Worm (Caenorhabditis elegans) whole organism, young adult: ENCODE results near the gene Y39B6A.1.

Experiments
- B0019.2 ChIP-seq: fragments of 200-800 bp; sonication (Bioruptor generic); conservative IDR thresholded peaks from 2 replicates; pipeline ENCODE4 v1.3.6; 2022; ENCODE audit warnings: missing genetic modification reagents, missing genetic modification characterization, missing compliant biosample characterization
- F22D6.2 ChIP-seq: sonication (generic microtip); optimal IDR thresholded peaks from 2 replicates; lab custom pipeline; 2016; ENCODE audit warnings: mild to moderate bottlenecking, missing genetic modification characterization, missing compliant biosample characterization
- F23B12.7 ChIP-seq: sonication (generic microtip); optimal IDR thresholded peaks from 2 replicates; lab custom pipeline; 2017; ENCODE audit warnings: missing genetic modification characterization, mild to moderate bottlenecking, missing compliant biosample characterization, antibody characterized with exemption, moderate library complexity; ENCODE audit not compliant: insufficient read depth
- F33H1.4 ChIP-seq: fragments of 200-800 bp; sonication (Bioruptor generic); IDR thresholded peaks from 2 replicates; pipeline ENCODE4 v1.3.6; 2022; ENCODE audit warnings: missing genetic modification reagents, missing genetic modification characterization, missing compliant biosample characterization
- F57A8.1 ChIP-seq: fragments of 200-800 bp; sonication (Bioruptor generic); optimal IDR thresholded peaks from 2 replicates; lab custom pipeline; 2018; ENCODE audit warnings: mild to moderate bottlenecking, missing genetic modification characterization, moderate library complexity, missing compliant biosample characterization
- F57C9.4 ChIP-seq: sonication (generic microtip); optimal IDR thresholded peaks from 2 replicates; lab custom pipeline; 2017; ENCODE audit warnings: mild to moderate bottlenecking, missing genetic modification characterization, missing compliant biosample characterization
- K11D2.4 ChIP-seq: fragments of 200-800 bp; sonication (Bioruptor generic); IDR thresholded peaks from 2 replicates; pipeline ENCODE4 v1.3.6; 2022; ENCODE audit warnings: missing genetic modification reagents, missing genetic modification characterization, missing compliant biosample characterization
- T07F8.4 ChIP-seq: sonication (generic microtip); optimal IDR thresholded peaks from 2 replicates; lab custom pipeline; 2016; ENCODE audit warnings: mild to moderate bottlenecking, missing genetic modification characterization, moderate library complexity, missing compliant biosample characterization
- T26A5.8 ChIP-seq: sonication (generic microtip); optimal IDR thresholded peaks from 2 replicates; lab custom pipeline; 2016; ENCODE audit warnings: missing genetic modification characterization, missing compliant biosample characterization
- Y95B8A.8 ChIP-seq: fragments of 200-800 bp; sonication (Bioruptor generic); IDR thresholded peaks from 2 replicates; pipeline ENCODE4 v1.3.6; 2022; ENCODE audit warnings: missing genetic modification reagents, missing genetic modification characterization, missing compliant biosample characterization
- akir-1 ChIP-seq: fragments of 200-800 bp; sonication (Bioruptor generic); optimal IDR thresholded peaks from 2 replicates; lab custom pipeline; 2018; ENCODE audit warnings: mild to moderate bottlenecking, missing genetic modification characterization, moderate library complexity, missing compliant biosample characterization
- aptf-3 ChIP-seq: fragments of 200-800 bp; sonication (Bioruptor generic); IDR thresholded peaks from 2 replicates; pipeline ENCODE4 v1.3.6; 2022; ENCODE audit warnings: missing genetic modification characterization, missing compliant biosample characterization
- atf-7 ChIP-seq: sonication (generic microtip); optimal IDR thresholded peaks from 2 replicates; lab custom pipeline; 2017; ENCODE audit warnings: mild to moderate bottlenecking, missing genetic modification characterization, missing compliant biosample characterization
- attf-3 ChIP-seq: fragments of 200-800 bp; sonication (Bioruptor generic); conservative IDR thresholded peaks from 2 replicates; pipeline ENCODE4 v1.3.6; 2022; ENCODE audit warnings: missing genetic modification reagents, missing genetic modification characterization, missing compliant biosample characterization
- attf-6 ChIP-seq: fragments of 200-800 bp; sonication (Bioruptor generic); IDR thresholded peaks from 2 replicates; pipeline ENCODE4 v1.3.6; 2022; ENCODE audit warnings: missing genetic modification reagents, missing genetic modification characterization, missing compliant biosample characterization
- ceh-27 ChIP-seq: fragments of 200-800 bp; sonication (Bioruptor generic); optimal IDR thresholded peaks from 2 replicates; lab custom pipeline; 2018; ENCODE audit warnings: mild to moderate bottlenecking, missing genetic modification characterization, moderate library complexity, missing compliant biosample characterization
- ceh-40 ChIP-seq: fragments of 200-800 bp; sonication (Bioruptor generic); IDR thresholded peaks from 2 replicates; pipeline ENCODE4 v1.3.6; 2022; ENCODE audit warnings: missing genetic modification characterization, missing compliant biosample characterization
- ekl-4 ChIP-seq: fragments of 200-800 bp; sonication (Bioruptor generic); IDR thresholded peaks from 2 replicates; pipeline ENCODE4 v1.3.6; 2022; ENCODE audit warnings: missing genetic modification reagents, missing genetic modification characterization, missing compliant biosample characterization
- gei-17 ChIP-seq: fragments of 200-800 bp; sonication (Bioruptor generic); optimal IDR thresholded peaks from 2 replicates; lab custom pipeline; 2018; ENCODE audit warnings: mild to moderate bottlenecking, missing genetic modification characterization, missing compliant biosample characterization
- him-1 ChIP-seq: sonication (generic microtip); optimal IDR thresholded peaks from 2 replicates; lab custom pipeline; 2016; ENCODE audit warnings: missing genotype, missing genetic modification reagents, missing genetic modification characterization, missing compliant biosample characterization
- hlh-12 ChIP-seq: sonication (generic microtip); optimal IDR thresholded peaks from 2 replicates; lab custom pipeline; 2016; ENCODE audit warnings: missing genetic modification characterization, missing compliant biosample characterization
- hmg-20 ChIP-seq: fragments of 200-800 bp; sonication (Bioruptor generic); IDR thresholded peaks from 2 replicates; pipeline ENCODE4 v1.3.6; 2022; ENCODE audit warnings: missing genetic modification reagents, missing genetic modification characterization, missing compliant biosample characterization
- hrde-1 ChIP-seq: sonication (generic microtip); optimal IDR thresholded peaks from 2 replicates; lab custom pipeline; 2016; ENCODE audit warnings: missing genetic modification characterization, mild to moderate bottlenecking, missing compliant biosample characterization, moderate library complexity, missing genotype, missing genetic modification reagents, borderline replicate concordance
- hsf-1 ChIP-seq: fragments of 200-800 bp; sonication (Bioruptor generic); IDR thresholded peaks from 2 replicates; pipeline ENCODE4 v1.3.6; 2022; ENCODE audit warnings: missing genetic modification reagents, missing genetic modification characterization, missing compliant biosample characterization
- let-607 ChIP-seq, 2 experiments: fragments of 200-800 bp in 1 of 2; sonication (Bioruptor generic) in 1 of 2; sonication (generic microtip) in 1 of 2; optimal IDR thresholded peaks; 2 replicates each; lab custom pipeline; 2016 to 2018; ENCODE audit warnings: mild to moderate bottlenecking in 2 of 2, missing compliant biosample characterization in 2 of 2, missing genetic modification characterization in 2 of 2, moderate library complexity in 2 of 2, missing genotype in 1 of 2
- lin-40 ChIP-seq: sonication (generic microtip); optimal IDR thresholded peaks from 2 replicates; lab custom pipeline; 2016; ENCODE audit warnings: missing genetic modification characterization, mild to moderate bottlenecking, missing compliant biosample characterization, missing genotype, missing genetic modification reagents
- lsl-1 ChIP-seq: fragments of 200-800 bp; sonication (Bioruptor generic); optimal IDR thresholded peaks from 2 replicates; lab custom pipeline; 2018; ENCODE audit warnings: mild to moderate bottlenecking, missing genetic modification characterization, moderate library complexity, missing compliant biosample characterization
- madf-3 ChIP-seq: fragments of 200-800 bp; sonication (Bioruptor generic); IDR thresholded peaks from 2 replicates; pipeline ENCODE4 v1.3.6; 2022; ENCODE audit warnings: missing genetic modification reagents, missing genetic modification characterization, missing compliant biosample characterization
- madf-8 ChIP-seq: fragments of 200-800 bp; sonication (Bioruptor generic); conservative IDR thresholded peaks from 2 replicates; pipeline ENCODE4 v1.3.6; 2022; ENCODE audit warnings: missing genetic modification reagents, missing genetic modification characterization, missing compliant biosample characterization
- mes-4 ChIP-seq: sonication (generic microtip); optimal IDR thresholded peaks from 2 replicates; lab custom pipeline; 2016; ENCODE audit warnings: missing genotype, missing genetic modification characterization, missing compliant biosample characterization
- nhr-120 ChIP-seq: fragments of 200-800 bp; sonication (Bioruptor generic); IDR thresholded peaks from 2 replicates; pipeline ENCODE4 v1.3.6; 2022; ENCODE audit warnings: missing genetic modification characterization, missing compliant biosample characterization
- nhr-80 ChIP-seq: sonication (generic microtip); optimal IDR thresholded peaks from 2 replicates; lab custom pipeline; 2016; ENCODE audit warnings: missing genetic modification characterization, missing compliant biosample characterization
- rcor-1 ChIP-seq: fragments of 200-800 bp; sonication (Bioruptor generic); IDR thresholded peaks from 2 replicates; pipeline ENCODE4 v1.3.6; 2022; ENCODE audit warnings: missing genetic modification reagents, missing genetic modification characterization, missing compliant biosample characterization
- rec-8 ChIP-seq, 2 experiments: sonication (generic microtip); optimal IDR thresholded peaks; 2 replicates each; lab custom pipeline; 2016; ENCODE audit warnings: mild to moderate bottlenecking in 2 of 2, missing genetic modification characterization in 2 of 2, missing genetic modification reagents in 2 of 2, missing genotype in 2 of 2, missing biosample characterization in 1 of 2, missing compliant biosample characterization in 1 of 2, moderate library complexity in 1 of 2
- sdz-38 ChIP-seq: sonication (generic microtip); optimal IDR thresholded peaks from 2 replicates; lab custom pipeline; 2016; ENCODE audit warnings: missing genotype, missing genetic modification characterization, missing compliant biosample characterization
- unc-130 ChIP-seq: sonication (generic microtip); optimal IDR thresholded peaks from 2 replicates; lab custom pipeline; 2016; ENCODE audit warnings: missing genetic modification reagents, missing genetic modification characterization, missing compliant biosample characterization
- zfh-2 ChIP-seq: fragments of 200-800 bp; sonication (Bioruptor generic); conservative IDR thresholded peaks from 2 replicates; pipeline ENCODE4 v1.3.6; 2022; ENCODE audit warnings: missing genetic modification reagents, missing genetic modification characterization, missing compliant biosample characterization
- zim-3 ChIP-seq: sonication (generic microtip); optimal IDR thresholded peaks from 2 replicates; lab custom pipeline; 2017; ENCODE audit warnings: mild to moderate bottlenecking, missing genetic modification characterization, moderate library complexity, missing compliant biosample characterization
- ztf-18 ChIP-seq: sonication (generic microtip); optimal IDR thresholded peaks from 2 replicates; lab custom pipeline; 2016; ENCODE audit warnings: missing genotype, mild to moderate bottlenecking, missing genetic modification characterization, missing compliant biosample characterization
- ztf-26 ChIP-seq: sonication (generic microtip); optimal IDR thresholded peaks from 2 replicates; lab custom pipeline; 2017; ENCODE audit warnings: missing genetic modification characterization, missing compliant biosample characterization

Y39B6A.1 gene

ce11 chrV:19203299-19203698, at the start of gene Y39B6A.1:
Gene Y39B6A.1, minus strand, starts transcription at chrV:19203607.
- TF ChIP-seq madf-3 (GFP tag; lab: Robert Waterston, UW) (no peak), B0019.2 (GFP tag; lab: Robert Waterston, UW) (no peak), attf-6 (no peak), T07F8.4 (tag; lab: Kevin White, UChicago) (no peak), nhr-120 (GFP tag; lab: Robert Waterston, UW) (no peak), gei-17 (GFP tag; lab: Kevin White, UChicago) (no peak), let-607 (tag; optimal IDR thresholded peaks at IDR 0.05; lab: Kevin White, UChicago) (peak; percentile 8 to 24), nhr-80 (peak; percentile 36), ceh-40 (GFP tag; lab: Robert Waterston, UW) (no peak), hsf-1 (0 out of 2 replicates have a peak, but pooled peaks have one; percentile 36), hrde-1 (tag; lab: Kevin White, UChicago) (no peak), hmg-20 (GFP tag; lab: Robert Waterston, UW) (no peak)

DNA sequence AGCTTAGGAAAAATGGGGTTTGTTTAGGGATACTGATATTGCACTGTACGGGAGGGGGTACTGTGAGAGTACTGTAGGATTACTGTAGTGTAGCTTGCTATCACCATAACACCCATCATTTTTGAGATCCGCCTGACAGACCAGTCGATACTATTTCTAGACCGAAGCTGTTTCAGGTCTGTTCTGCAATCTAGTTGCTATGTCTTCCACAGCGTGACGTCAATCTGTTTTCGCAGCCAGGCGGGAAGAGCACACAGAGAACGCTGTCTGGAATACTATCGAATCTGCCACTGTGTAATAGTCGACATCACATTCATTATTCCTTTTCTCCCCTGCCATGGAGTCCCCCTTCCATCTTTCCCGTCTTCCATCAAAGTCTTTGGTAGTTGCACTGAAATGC, 48.4 kb upstream of the Y39B6A.1 start, which contains the start of gene F21D9.11:
TSS of gene F21D9.11 (plus strand) at position 301 of the 400 bp plus-strand sequence.
- TF ChIP-seq atf-7 (tag; lab: Kevin White, UChicago), result no peak
- TF ChIP-seq akir-1 (GFP tag; lab: Kevin White, UChicago), result no peak
- TF ChIP-seq attf-3 (GFP tag; lab: Robert Waterston, UW), result no peak
- TF ChIP-seq zim-3 (tag; lab: Kevin White, UChicago), result no peak
- no peak for TF ChIP-seq lsl-1 (GFP tag; lab: Kevin White, UChicago)
- TF ChIP-seq ceh-27 (GFP tag; lab: Kevin White, UChicago), result no peak
- TF ChIP-seq T26A5.8, result no peak
- no peak for TF ChIP-seq ztf-18 (tag; lab: Kevin White, UChicago)
- no peak for TF ChIP-seq K11D2.4 (GFP tag; lab: Robert Waterston, UW)
- no peak for TF ChIP-seq unc-130 (GFP tag; lab: Kevin White, UChicago)
- no peak for TF ChIP-seq F22D6.2 (tag; lab: Kevin White, UChicago)
- no peak for TF ChIP-seq rec-8 (tag; optimal IDR thresholded peaks at IDR 0.05; lab: Kevin White, UChicago)
- no peak for TF ChIP-seq Y95B8A.8 (GFP tag; lab: Robert Waterston, UW)
- TF ChIP-seq hlh-12 (tag; lab: Kevin White, UChicago), result no peak

DNA sequence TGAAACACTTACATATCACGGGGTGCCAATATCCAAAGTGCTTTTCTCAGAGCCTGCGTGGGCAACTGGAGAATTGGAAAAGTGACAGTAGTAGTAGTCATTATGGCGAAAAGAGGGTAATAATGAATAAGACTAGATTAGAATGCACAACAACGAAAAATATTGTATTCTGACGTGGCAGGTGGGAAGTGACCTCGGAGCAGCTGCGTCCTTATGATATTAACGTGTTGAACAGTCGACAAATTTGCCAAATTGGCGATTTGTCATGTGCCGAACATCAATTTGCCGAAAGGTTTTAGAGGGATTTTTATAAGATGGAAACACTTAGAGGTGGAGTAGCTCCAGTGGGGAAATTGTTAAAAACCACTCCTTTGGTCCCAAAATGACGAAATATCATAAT, 47.6 kb upstream of the Y39B6A.1 start, which contains the start of gene str-81:
TSS of gene str-81 (minus strand) at position 101 of the 400 bp plus-strand sequence.
- TF ChIP-seq F33H1.4 (GFP tag; lab: Robert Waterston, UW), result no peak
- TF ChIP-seq rec-8 (tag; optimal IDR thresholded peaks at IDR 0.05; lab: Kevin White, UChicago), result no peak
- TF ChIP-seq lin-40 (tag; lab: Kevin White, UChicago), result no peak
- TF ChIP-seq F57A8.1 (GFP tag; lab: Kevin White, UChicago), result no peak
- TF ChIP-seq ekl-4 (GFP tag; lab: Robert Waterston, UW), result no peak
- TF ChIP-seq F23B12.7 (tag; lab: Kevin White, UChicago), result no peak
- no peak for TF ChIP-seq aptf-3 (GFP tag; lab: Robert Waterston, UW)
- no peak for TF ChIP-seq lsl-1 (GFP tag; lab: Kevin White, UChicago)
- no peak for TF ChIP-seq him-1 (tag; lab: Kevin White, UChicago)
- TF ChIP-seq zfh-2 (GFP tag; lab: Robert Waterston, UW), result no peak
- TF ChIP-seq F57C9.4 (tag; lab: Kevin White, UChicago), result no peak
- no peak for TF ChIP-seq sdz-38 (tag; lab: Kevin White, UChicago)
- no peak for TF ChIP-seq mes-4 (tag; lab: Kevin White, UChicago)
- no peak for TF ChIP-seq ztf-26 (tag; lab: Kevin White, UChicago)
- no peak for TF ChIP-seq ztf-18 (tag; lab: Kevin White, UChicago)
- no peak for TF ChIP-seq attf-3 (GFP tag; lab: Robert Waterston, UW)
- no peak for TF ChIP-seq madf-8 (GFP tag; lab: Robert Waterston, UW)
- no peak for TF ChIP-seq rcor-1 (GFP tag; lab: Robert Waterston, UW)
- no peak for TF ChIP-seq nhr-80
- TF ChIP-seq, all 124 proteins: peak for 0
